Fruit fly (Drosophila melanogaster): ENCODE data around the gene HLH4C.

Gene HLH4C

dm6 chrX:4686150-4686549 is 38.9 kb upstream of the HLH4C start (continued):
- TF ChIP-seq cyc (GFP tag; optimal IDR thresholded peaks at IDR 0.05) (no peak), dsx (GFP tag; optimal IDR thresholded peaks at IDR 0.05; ENCODE audit: poor library complexity, severe bottlenecking) (peak; percentile 65), CG32006 (GFP tag; optimal IDR thresholded peaks at IDR 0.05) (peak; percentile 81), eg (GFP tag; IDR thresholded peaks at IDR 0.05) (peak; percentile 88), CG8119 (GFP tag; IDR thresholded peaks at IDR 0.05) (peak; percentile 69), CG1621 (tag; optimal IDR thresholded peaks at IDR 0.05) (peak; percentile 58), net (GFP tag; optimal IDR thresholded peaks at IDR 0.05) (peak; percentile 75), Blimp-1 (GFP tag; optimal IDR thresholded peaks at IDR 0.05) (peak; percentile 5), achi (GFP tag; optimal IDR thresholded peaks at IDR 0.05) (peak; percentile 60), CG16779 (tag; optimal IDR thresholded peaks at IDR 0.05) (peak; percentile 83), Gug (GFP tag; IDR thresholded peaks at IDR 0.05) (peak; percentile 67), CG3919 (GFP tag; optimal IDR thresholded peaks at IDR 0.05) (no peak), fd59A (GFP tag; optimal IDR thresholded peaks at IDR 0.05) (peak; percentile 52), Eip78C (GFP tag) (peak; percentile 50), svp (GFP tag) (peak; percentile 93), Sox15 (GFP tag; optimal IDR thresholded peaks at IDR 0.05) (no peak), Sox14 (GFP tag; optimal IDR thresholded peaks at IDR 0.05) (peak; percentile 61), lz (GFP tag; optimal IDR thresholded peaks at IDR 0.05) (peak; percentile 14), OdsH (GFP tag; optimal IDR thresholded peaks at IDR 0.05) (peak; percentile 40), vri (GFP tag; optimal IDR thresholded peaks at IDR 0.05) (peak; percentile 87), esn (GFP tag; optimal IDR thresholded peaks at IDR 0.05) (peak; percentile 11), salr (GFP tag; optimal IDR thresholded peaks at IDR 0.05) (peak; percentile 48 to 69), Sox102F (GFP tag; optimal IDR thresholded peaks at IDR 0.05) (peak; percentile 53), CG9139 (GFP tag; optimal IDR thresholded peaks at IDR 0.05) (peak; percentile 82)

DNA sequence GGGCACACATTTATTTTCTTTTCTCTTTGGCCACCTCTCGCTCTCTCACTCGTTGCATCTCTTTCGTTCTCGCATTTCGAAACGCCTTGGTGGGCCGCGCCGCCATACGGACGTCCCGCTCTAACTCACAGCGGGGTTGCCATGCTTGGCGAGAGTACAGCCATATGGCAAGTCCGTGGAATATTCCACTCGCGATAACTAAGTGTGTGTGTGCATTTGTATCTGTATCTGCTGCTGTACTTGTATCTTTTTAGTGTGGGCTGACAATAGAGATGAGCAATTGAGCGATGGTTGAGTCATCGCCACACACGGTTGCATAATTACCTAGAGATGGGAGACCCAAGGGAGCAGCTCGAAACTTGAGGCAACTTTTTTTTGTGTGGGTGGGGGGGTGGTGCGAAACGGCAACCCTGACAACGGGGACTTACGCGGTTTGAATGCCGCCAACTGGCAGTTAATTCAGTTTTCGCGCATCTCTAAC is 37.3 kb upstream of the HLH4C start:
- TF ChIP-seq Eip75B (GFP tag; optimal IDR thresholded peaks at IDR 0.05): peak; percentile 68
- TF ChIP-seq topi (GFP tag; optimal IDR thresholded peaks at IDR 0.05): peak; percentile 89
- peak; percentile 78 for TF ChIP-seq CG8119 (GFP tag; IDR thresholded peaks at IDR 0.05)
- peak; percentile 53 for TF ChIP-seq CG6808 (GFP tag; optimal IDR thresholded peaks at IDR 0.05)
- TF ChIP-seq CG6276 (GFP tag; optimal IDR thresholded peaks at IDR 0.05): peak; percentile 72
- TF ChIP-seq cyc (GFP tag; optimal IDR thresholded peaks at IDR 0.05): peak; percentile 89
- peak; percentile 74 for TF ChIP-seq CG1621 (tag; optimal IDR thresholded peaks at IDR 0.05)
- peak; percentile 61 for TF ChIP-seq Ets96B (tag; optimal IDR thresholded peaks at IDR 0.05)
- peak; percentile 91 for TF ChIP-seq lz (GFP tag; optimal IDR thresholded peaks at IDR 0.05)
- peak; percentile 67 for TF ChIP-seq CG3032 (tag; optimal IDR thresholded peaks at IDR 0.05)
- peak; percentile 77 for TF ChIP-seq Sox102F (GFP tag; optimal IDR thresholded peaks at IDR 0.05)
- peak; percentile 79 for TF ChIP-seq CG34406 (GFP tag; optimal IDR thresholded peaks at IDR 0.05)
- TF ChIP-seq fkh (GFP tag; optimal IDR thresholded peaks at IDR 0.05): peak; percentile 89
- peak; percentile 32 for TF ChIP-seq CG9139 (GFP tag; optimal IDR thresholded peaks at IDR 0.05)
- TF ChIP-seq OdsH (GFP tag; optimal IDR thresholded peaks at IDR 0.05): peak; percentile 84
- TF ChIP-seq spab (GFP tag; optimal IDR thresholded peaks at IDR 0.05): peak; percentile 17
- TF ChIP-seq dac (GFP tag; optimal IDR thresholded peaks at IDR 0.05): peak; percentile 60
- TF ChIP-seq CG10631 (GFP tag; optimal IDR thresholded peaks at IDR 0.05): peak; percentile 80
- peak; percentile 89 for TF ChIP-seq CG31627 (GFP tag; optimal IDR thresholded peaks at IDR 0.05)
- TF ChIP-seq Hr38 (GFP tag; optimal IDR thresholded peaks at IDR 0.05): peak; percentile 38
- peak; percentile 74 for TF ChIP-seq Hr4 (GFP tag; optimal IDR thresholded peaks at IDR 0.05)
- peak; percentile 84 for TF ChIP-seq pdm3 (GFP tag; optimal IDR thresholded peaks at IDR 0.05)
- TF ChIP-seq acj6 (GFP tag; optimal IDR thresholded peaks at IDR 0.05): peak; percentile 79
- peak; percentile 78 for TF ChIP-seq net (GFP tag; optimal IDR thresholded peaks at IDR 0.05)
- peak; percentile 36 for TF ChIP-seq Eip93F (GFP tag; optimal IDR thresholded peaks at IDR 0.05)
- TF ChIP-seq CG11294 (GFP tag; IDR thresholded peaks at IDR 0.05): peak; percentile 81
- TF ChIP-seq Lpt (GFP tag; optimal IDR thresholded peaks at IDR 0.05): peak; percentile 63
- peak; percentile 27 for TF ChIP-seq fd59A (GFP tag; optimal IDR thresholded peaks at IDR 0.05)
- TF ChIP-seq dsx (GFP tag; optimal IDR thresholded peaks at IDR 0.05; ENCODE audit: poor library complexity, severe bottlenecking): peak; percentile 69
- peak; percentile 77 for TF ChIP-seq CG8632 (GFP tag; optimal IDR thresholded peaks at IDR 0.05)
- peak; percentile 84 for TF ChIP-seq esn (GFP tag; optimal IDR thresholded peaks at IDR 0.05)
- peak; percentile 67 to 71 for TF ChIP-seq ss (GFP tag; optimal IDR thresholded peaks at IDR 0.05)
- TF ChIP-seq CG7368 (GFP tag; optimal IDR thresholded peaks at IDR 0.05): peak; percentile 80
- TF ChIP-seq Blimp-1 (GFP tag; optimal IDR thresholded peaks at IDR 0.05): peak; percentile 54
- TF ChIP-seq fd85E (GFP tag; optimal IDR thresholded peaks at IDR 0.05): peak; percentile 59
- TF ChIP-seq CG16779 (tag; optimal IDR thresholded peaks at IDR 0.05): peak; percentile 66
- TF ChIP-seq CG4318 (GFP tag; optimal IDR thresholded peaks at IDR 0.05): peak; percentile 47

All from whole organism, prepupa.